Worm (Caenorhabditis elegans) whole organism, L4 larva: Measurements from ENCODE around the gene gcy-31.

Source experiments
- F26F4.8 ChIP-seq: fragments of 200-800 bp; sonication (Bioruptor generic); conservative IDR thresholded peaks from 2 replicates; pipeline ENCODE4 v1.3.6; 2022; ENCODE audit warnings: missing genetic modification characterization, missing compliant biosample characterization
- aly-2 ChIP-seq: sonication (generic microtip); optimal IDR thresholded peaks from 2 replicates; lab custom pipeline; 2018; ENCODE audit warnings: missing biosample characterization, missing genetic modification characterization
- ama-1 ChIP-seq: fragments of 150-350 bp; optimal IDR thresholded peaks from 2 replicates; lab custom pipeline; 2014; ENCODE audit warnings: inconsistent platforms, mixed read lengths
- ceh-44 ChIP-seq: fragments of 200-800 bp; sonication (Bioruptor generic); IDR thresholded peaks from 2 replicates; pipeline ENCODE4 v1.3.6; 2022; ENCODE audit warnings: missing genetic modification reagents, missing genetic modification characterization, missing compliant biosample characterization
- ceh-82 ChIP-seq: sonication (generic microtip); optimal IDR thresholded peaks from 2 replicates; lab custom pipeline; 2017; ENCODE audit warnings: missing biosample characterization, missing genetic modification characterization
- daf-19 ChIP-seq: fragments of 200-800 bp; sonication (Bioruptor generic); conservative IDR thresholded peaks from 2 replicates; pipeline ENCODE4 v1.3.6; 2022; ENCODE audit warnings: missing genetic modification characterization, missing compliant biosample characterization
- dve-1 ChIP-seq: sonication (generic microtip); optimal IDR thresholded peaks from 2 replicates; lab custom pipeline; 2017; ENCODE audit warnings: antibody characterized with exemption, mild to moderate bottlenecking, missing genetic modification characterization, missing compliant biosample characterization; ENCODE audit not compliant: insufficient read depth
- lin-13 ChIP-seq: fragments of 150-350 bp; optimal IDR thresholded peaks from 2 replicates; lab custom pipeline; 2014; ENCODE audit warnings: missing biosample characterization, missing genetic modification reagents, missing genetic modification characterization
- lir-3 ChIP-seq: sonication (generic microtip); optimal IDR thresholded peaks from 2 replicates; lab custom pipeline; 2016; ENCODE audit warnings: mild to moderate bottlenecking, missing genetic modification characterization, missing compliant biosample characterization
- mdl-1 ChIP-seq, 2 experiments: fragments of 150-350 bp in 1 of 2; sonication (generic microtip) in 1 of 2; optimal IDR thresholded peaks; 2 replicates each; lab custom pipeline; 2014 to 2017; ENCODE audit warnings: missing biosample characterization in 2 of 2, missing genetic modification characterization in 2 of 2
- mdt-29 ChIP-seq: fragments of 200-800 bp; sonication (Bioruptor generic); IDR thresholded peaks from 2 replicates; pipeline ENCODE4 v1.3.6; 2022; ENCODE audit warnings: missing genetic modification reagents, missing genetic modification characterization, missing compliant biosample characterization
- nhr-10 ChIP-seq: fragments of 150-350 bp; optimal IDR thresholded peaks from 2 replicates; lab custom pipeline; 2014; ENCODE audit warnings: missing biosample characterization, missing genetic modification characterization
- unc-39 ChIP-seq: sonication (generic microtip); optimal IDR thresholded peaks from 2 replicates; lab custom pipeline; 2017; ENCODE audit warnings: missing biosample characterization, missing genetic modification characterization
- unc-62 ChIP-seq, 3 experiments: fragments of 150-350 bp in 1 of 3; sonication (generic microtip); optimal IDR thresholded peaks in 2 of 3; peaks in 1 of 3; 1 replicate in 1 of 3; 2 replicates in 2 of 3; lab custom pipeline; 2014 to 2017; ENCODE audit warnings: missing biosample characterization in 3 of 3, missing genetic modification characterization in 3 of 3, missing genetic modification reagents in 3 of 3, missing genotype in 1 of 3

DNA sequence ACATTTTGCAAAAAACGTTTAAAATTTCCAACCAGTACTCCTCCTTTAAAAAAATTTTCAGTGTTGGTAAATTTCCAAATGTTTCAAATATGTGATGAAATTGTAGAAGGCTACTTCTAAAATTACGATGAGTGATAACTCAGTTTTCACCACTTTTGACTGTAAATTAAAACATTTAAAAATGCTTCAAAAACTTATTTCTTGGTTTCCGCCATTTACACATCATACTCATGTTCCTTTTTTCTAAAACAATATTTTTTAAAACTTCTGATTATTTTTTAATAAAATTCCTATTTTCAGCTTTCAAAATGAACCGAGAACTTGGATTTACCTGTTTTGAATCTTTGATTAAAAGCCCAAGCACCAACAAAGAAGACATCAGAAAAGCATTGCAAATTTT is 23.6 kb downstream of the gcy-31 start, which contains the start of gene C43H6.4:
- TF ChIP-seq ceh-44 (GFP tag; lab: Robert Waterston, UW) (no peak), nhr-10 (no peak), unc-39 (tag; lab: Kevin White, UChicago) (no peak), mdt-29 (GFP tag; lab: Robert Waterston, UW) (no peak), mdl-1 (tag; optimal IDR thresholded peaks at IDR 0.05; lab: Kevin White, UChicago) (no peak), dve-1 (no peak), daf-19 (GFP tag; lab: Robert Waterston, UW) (no peak), ceh-82 (tag; lab: Kevin White, UChicago) (no peak), aly-2 (tag; lab: Kevin White, UChicago) (no peak), ama-1 (no peak), unc-62 (GFP tag; optimal IDR thresholded peaks at IDR 0.05 in 1 of 2; lab: Kevin White, UChicago) (no peak), unc-62 (tag; optimal IDR thresholded peaks at IDR 0.05; lab: Kevin White, UChicago) (no peak), F26F4.8 (GFP tag; lab: Robert Waterston, UW) (no peak), lin-13 (GFP tag; lab: Kevin White, UChicago) (no peak), lir-3 (tag; lab: Kevin White, UChicago) (no peak)
